Fruit fly (Drosophila melanogaster): ENCODE data around the gene CG32756.

The CG32756 gene

dm6 chrX:5896809-5897700, 48.4 kb upstream of the CG32756 start (continued):
- TF ChIP-seq topi (GFP tag; optimal IDR thresholded peaks at IDR 0.05) (peak; percentile 64), fd85E (GFP tag; optimal IDR thresholded peaks at IDR 0.05) (no peak), Hr4 (GFP tag; optimal IDR thresholded peaks at IDR 0.05) (peak; percentile 57), CG6163 (GFP tag; IDR thresholded peaks at IDR 0.05) (peak; percentile 84), CG3919 (GFP tag; optimal IDR thresholded peaks at IDR 0.05) (peak; percentile 53), Eip93F (GFP tag; optimal IDR thresholded peaks at IDR 0.05) (no peak), eg (GFP tag; IDR thresholded peaks at IDR 0.05) (peak; percentile 83), cyc (GFP tag; optimal IDR thresholded peaks at IDR 0.05) (peak; percentile 39), fkh (GFP tag; optimal IDR thresholded peaks at IDR 0.05) (no peak), CG6792 (GFP tag; optimal IDR thresholded peaks at IDR 0.05) (peak; percentile 60), CG3032 (tag; optimal IDR thresholded peaks at IDR 0.05) (peak; percentile 39), CG32006 (GFP tag; optimal IDR thresholded peaks at IDR 0.05) (peak; percentile 76), CG16779 (tag; optimal IDR thresholded peaks at IDR 0.05) (no peak), Hr39 (GFP tag; optimal IDR thresholded peaks at IDR 0.05) (peak; percentile 72), CG10631 (GFP tag; optimal IDR thresholded peaks at IDR 0.05) (peak; percentile 48), vri (GFP tag; optimal IDR thresholded peaks at IDR 0.05) (peak; percentile 38), acj6 (GFP tag; optimal IDR thresholded peaks at IDR 0.05) (peak; percentile 68), CG6808 (GFP tag; optimal IDR thresholded peaks at IDR 0.05) (peak; percentile 28), fd59A (GFP tag; optimal IDR thresholded peaks at IDR 0.05) (peak; percentile 12)

DNA sequence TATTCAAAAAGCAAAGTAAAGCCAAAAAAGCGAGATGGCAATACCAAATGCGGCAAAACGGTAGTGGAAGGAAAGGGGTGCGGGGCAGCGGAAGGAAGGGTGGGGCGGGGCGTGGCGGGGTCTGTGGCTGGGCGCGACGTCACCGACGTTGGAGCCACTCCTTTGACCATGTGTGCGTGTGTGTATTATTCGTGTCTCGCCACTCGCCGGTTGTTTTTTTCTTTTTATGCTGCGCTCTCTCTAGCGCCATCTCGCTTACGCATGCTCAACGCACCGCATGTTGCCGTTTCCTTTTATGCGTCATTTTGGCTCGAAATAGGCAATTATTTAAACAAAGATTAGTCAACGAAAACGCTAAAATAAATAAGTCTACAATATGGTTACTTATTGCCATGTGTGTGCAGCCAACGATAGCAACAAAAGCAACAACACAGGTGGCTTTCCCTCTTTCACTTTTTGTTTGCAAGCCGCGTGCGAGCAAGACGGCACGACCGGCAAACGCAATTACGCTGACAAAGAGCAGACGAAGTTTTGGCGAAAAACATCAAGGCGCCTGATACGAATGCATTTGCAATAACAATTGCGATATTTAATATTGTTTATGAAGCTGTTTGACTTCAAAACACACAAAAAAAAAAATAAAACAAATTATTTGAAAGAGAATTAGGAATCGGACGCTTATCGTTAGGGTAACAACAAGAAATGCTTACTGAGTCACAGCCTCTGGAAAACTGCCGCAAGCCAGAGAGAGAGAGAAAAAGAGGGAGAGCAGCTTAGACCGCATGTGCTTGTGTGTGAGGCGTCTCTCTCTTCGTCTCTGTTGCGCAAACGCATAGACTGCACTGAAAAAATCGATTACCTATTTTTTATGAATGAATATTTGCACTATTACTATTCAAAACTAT, 46.0 kb upstream of the CG32756 start:
- TF ChIP-seq CG10669 (GFP tag; optimal IDR thresholded peaks at IDR 0.05) (peak; percentile 13), Sox102F (GFP tag; optimal IDR thresholded peaks at IDR 0.05) (no peak), Hr38 (GFP tag; optimal IDR thresholded peaks at IDR 0.05) (no peak), ss (GFP tag; optimal IDR thresholded peaks at IDR 0.05) (peak; percentile 55 to 75), CG1621 (tag; optimal IDR thresholded peaks at IDR 0.05) (peak; percentile 23), Blimp-1 (GFP tag; optimal IDR thresholded peaks at IDR 0.05) (peak; percentile 40), CG6854 (GFP tag; optimal IDR thresholded peaks at IDR 0.05) (peak; percentile 57), dsx (GFP tag; optimal IDR thresholded peaks at IDR 0.05; ENCODE audit: poor library complexity, severe bottlenecking) (peak; percentile 30), CG6276 (GFP tag; optimal IDR thresholded peaks at IDR 0.05) (peak; percentile 6), Lpt (GFP tag; optimal IDR thresholded peaks at IDR 0.05) (no peak), CG8119 (GFP tag; IDR thresholded peaks at IDR 0.05) (peak; percentile 23; the same call in 1 of the 3 replicates), CG15336 (GFP tag; IDR thresholded peaks at IDR 0.05) (0 out of 2 replicates have a peak, but pooled peaks have one; percentile 15), esn (GFP tag; optimal IDR thresholded peaks at IDR 0.05) (no peak), fkh (GFP tag; optimal IDR thresholded peaks at IDR 0.05) (peak; percentile 94), CG6808 (GFP tag; optimal IDR thresholded peaks at IDR 0.05) (peak; percentile 51), CG3919 (GFP tag; optimal IDR thresholded peaks at IDR 0.05) (no peak), fd59A (GFP tag; optimal IDR thresholded peaks at IDR 0.05) (peak; percentile 4), CG6163 (GFP tag; IDR thresholded peaks at IDR 0.05) (peak; percentile 46; the same call in 2 of the 3 replicates), cyc (GFP tag; optimal IDR thresholded peaks at IDR 0.05) (no peak), net (GFP tag; optimal IDR thresholded peaks at IDR 0.05) (peak; percentile 12), salr (GFP tag; optimal IDR thresholded peaks at IDR 0.05) (no peak), CG10631 (GFP tag; optimal IDR thresholded peaks at IDR 0.05) (no peak), eg (GFP tag; IDR thresholded peaks at IDR 0.05) (peak; percentile 61; the same call in 2 of the 3 replicates), CG32006 (GFP tag; optimal IDR thresholded peaks at IDR 0.05) (peak; percentile 18), CG11294 (GFP tag; IDR thresholded peaks at IDR 0.05) (no peak)

All from whole organism, prepupa.